Fruit fly (Drosophila melanogaster) whole organism, embryonic: ENCODE data around the gene SelG.
A peak's percentile ranks its signal among the peaks of the same experiment; 100 is the strongest.

Experiments used
- B-H2 ChIP-seq: fragments of 200-800 bp; sonication (Bioruptor generic); optimal IDR thresholded peaks from 2 replicates; lab custom pipeline; 2018; ENCODE audit warnings: missing biosample characterization, mild to moderate bottlenecking, missing genetic modification characterization
- BEAF-32 ChIP-seq: fragments of 200-800 bp; sonication (Bioruptor generic); optimal IDR thresholded peaks from 3 replicates; lab custom pipeline; 2017; ENCODE audit warnings: missing biosample characterization, missing genetic modification characterization, mild to moderate bottlenecking, moderate library complexity, missing genetic modification reagents
- Bdp1 ChIP-seq: fragments of 200-800 bp; sonication (Bioruptor generic); optimal IDR thresholded peaks from 3 replicates; lab custom pipeline; 2016; ENCODE audit warnings: missing biosample characterization, missing genetic modification characterization
- CG1024 ChIP-seq: fragments of 200-800 bp; sonication (Bioruptor generic); IDR thresholded peaks from 2 replicates; pipeline ENCODE4 v1.3.6; 2022; ENCODE audit warnings: missing biosample characterization, missing genetic modification characterization
- CG10543 ChIP-seq: fragments of 200-800 bp; sonication (Bioruptor generic); optimal IDR thresholded peaks from 3 replicates; lab custom pipeline; 2017; ENCODE audit warnings: missing biosample characterization, mild to moderate bottlenecking, missing genetic modification characterization, moderate library complexity
- CG14014 ChIP-seq: fragments of 200-800 bp; sonication (Bioruptor generic); IDR thresholded peaks from 2 replicates; pipeline ENCODE4 v1.3.6; 2022; ENCODE audit warnings: missing biosample characterization, missing genetic modification characterization
- CG14710 ChIP-seq: fragments of 200-800 bp; sonication (Bioruptor generic); optimal IDR thresholded peaks from 3 replicates; lab custom pipeline; 2019; ENCODE audit warnings: missing biosample characterization, mild to moderate bottlenecking, missing genetic modification characterization, moderate library complexity
- CG2120 ChIP-seq: fragments of 200-800 bp; sonication (Bioruptor generic); optimal IDR thresholded peaks from 3 replicates; lab custom pipeline; 2016; ENCODE audit warnings: missing biosample characterization, missing genetic modification characterization
- CG30020 ChIP-seq: fragments of 200-800 bp; optimal IDR thresholded peaks from 2 replicates; lab custom pipeline; 2019; ENCODE audit warnings: missing biosample characterization, mild to moderate bottlenecking, missing genetic modification characterization, moderate library complexity
- CG30403 ChIP-seq: fragments of 200-800 bp; sonication (Bioruptor generic); optimal IDR thresholded peaks from 3 replicates; lab custom pipeline; 2016; ENCODE audit warnings: missing biosample characterization, missing genetic modification characterization
- CG7271 ChIP-seq: fragments of 200-800 bp; sonication (Bioruptor generic); optimal IDR thresholded peaks from 2 replicates; lab custom pipeline; 2018; ENCODE audit warnings: missing biosample characterization, mild to moderate bottlenecking, missing genetic modification characterization, moderate library complexity
- CG7357 ChIP-seq: fragments of 200-800 bp; sonication (Bioruptor generic); IDR thresholded peaks from 3 replicates; pipeline ENCODE4 v1.3.6; 2022; ENCODE audit warnings: missing biosample characterization, missing genetic modification characterization
- CG7372 ChIP-seq: fragments of 200-800 bp; sonication (Bioruptor generic); IDR thresholded peaks from 2 replicates; pipeline ENCODE4 v1.3.6; 2022; ENCODE audit warnings: missing biosample characterization, missing genetic modification characterization
- CG8290 ChIP-seq, 3 experiments: fragments of 200-800 bp; sonication (Bioruptor generic); optimal IDR thresholded peaks; 2 replicates each; lab custom pipeline; 2016 to 2019; ENCODE audit warnings: missing biosample characterization in 3 of 3, missing genetic modification characterization in 3 of 3, mild to moderate bottlenecking in 2 of 3, moderate library complexity in 1 of 3
- CG9797 ChIP-seq: fragments of 200-800 bp; sonication (Bioruptor generic); optimal IDR thresholded peaks from 3 replicates; lab custom pipeline; 2018; ENCODE audit warnings: missing biosample characterization, mild to moderate bottlenecking, missing genetic modification characterization
- CTCF ChIP-seq: fragments of 200-800 bp; sonication (Bioruptor generic); optimal IDR thresholded peaks from 2 replicates; lab custom pipeline; 2017; ENCODE audit warnings: missing biosample characterization, mild to moderate bottlenecking, missing genetic modification characterization, moderate library complexity
- Dref ChIP-seq: fragments of 200-800 bp; sonication (Bioruptor generic); IDR thresholded peaks from 2 replicates; pipeline ENCODE4 v1.3.6; 2022; ENCODE audit warnings: missing biosample characterization, missing genetic modification characterization
- Drgx ChIP-seq: fragments of 200-800 bp; sonication (Bioruptor generic); IDR thresholded peaks from 2 replicates; pipeline ENCODE4 v1.3.6; 2022; ENCODE audit warnings: missing biosample characterization, missing genetic modification characterization
- HLH4C ChIP-seq: fragments of 200-800 bp; sonication (Bioruptor generic); IDR thresholded peaks from 3 replicates; pipeline ENCODE4 v1.3.6; 2022; ENCODE audit warnings: missing biosample characterization, missing genetic modification characterization; ENCODE audit not compliant: partially characterized antibody
- HmgZ ChIP-seq: fragments of 200-800 bp; sonication (Bioruptor generic); optimal IDR thresholded peaks from 2 replicates; lab custom pipeline; 2018; ENCODE audit warnings: missing biosample characterization, mild to moderate bottlenecking, missing genetic modification characterization
- Hmx ChIP-seq: fragments of 200-800 bp; sonication (Bioruptor generic); optimal IDR thresholded peaks from 2 replicates; lab custom pipeline; 2016; ENCODE audit warnings: missing biosample characterization, missing genetic modification characterization
- MBD-R2 ChIP-seq: fragments of 200-800 bp; sonication (Bioruptor generic); IDR thresholded peaks from 2 replicates; pipeline ENCODE4 v1.3.6; 2022; ENCODE audit warnings: missing biosample characterization, missing genetic modification characterization
- MESR4 ChIP-seq: fragments of 200-800 bp; sonication (Bioruptor generic); optimal IDR thresholded peaks from 2 replicates; lab custom pipeline; 2018; ENCODE audit warnings: missing biosample characterization, mild to moderate bottlenecking, missing genetic modification characterization, moderate library complexity
- Med ChIP-seq: fragments of 200-800 bp; sonication (Bioruptor generic); peaks from one replicate; lab custom pipeline; 2016; ENCODE audit warnings: missing biosample characterization, missing genetic modification characterization, mild to moderate bottlenecking, inconsistent platforms, moderate library complexity
- Oaz ChIP-seq: fragments of 200-800 bp; sonication (Bioruptor generic); IDR thresholded peaks from 2 replicates; pipeline ENCODE4 v1.3.6; 2022; ENCODE audit warnings: missing biosample characterization, missing genetic modification characterization
- Ptx1 ChIP-seq: fragments of 200-800 bp; sonication (Bioruptor generic); IDR thresholded peaks from 2 replicates; pipeline ENCODE4 v1.3.6; 2022; ENCODE audit warnings: missing biosample characterization, missing genetic modification characterization
- Rfx ChIP-seq: fragments of 200-800 bp; sonication (Bioruptor generic); IDR thresholded peaks from 2 replicates; pipeline ENCODE4 v1.3.6; 2022; ENCODE audit warnings: missing biosample characterization, missing genetic modification characterization
- Sry-δ ChIP-seq: fragments of 200-800 bp; sonication (Bioruptor generic); optimal IDR thresholded peaks from 2 replicates; lab custom pipeline; 2016; ENCODE audit warnings: missing biosample characterization, missing genetic modification characterization
- aop ChIP-seq: fragments of 200-800 bp; sonication (Bioruptor generic); IDR thresholded peaks from 2 replicates; pipeline ENCODE4 v1.3.6; 2022; ENCODE audit warnings: missing biosample characterization, missing genetic modification characterization
- bsh ChIP-seq, 2 experiments: fragments of 200-800 bp; sonication (Bioruptor generic); optimal IDR thresholded peaks; 2 replicates each; lab custom pipeline; 2017 to 2018; ENCODE audit warnings: mild to moderate bottlenecking in 2 of 2, missing biosample characterization in 2 of 2, missing genetic modification characterization in 2 of 2, moderate library complexity in 1 of 2
- cato ChIP-seq: fragments of 200-800 bp; sonication (Bioruptor generic); optimal IDR thresholded peaks from 2 replicates; lab custom pipeline; 2016; ENCODE audit warnings: missing biosample characterization, missing genetic modification characterization, borderline replicate concordance
- crp ChIP-seq, 2 experiments: fragments of 200-800 bp; sonication (Bioruptor generic); optimal IDR thresholded peaks; 2 replicates in 1 of 2; 3 replicates in 1 of 2; lab custom pipeline; 2017; ENCODE audit warnings: missing biosample characterization in 2 of 2, missing genetic modification characterization in 2 of 2, mild to moderate bottlenecking in 1 of 2, moderate library complexity in 1 of 2
- disco-r ChIP-seq: fragments of 200-800 bp; sonication (Bioruptor generic); optimal IDR thresholded peaks from 2 replicates; lab custom pipeline; 2016; ENCODE audit warnings: missing biosample characterization, missing genetic modification characterization
- dm ChIP-seq: fragments of 200-800 bp; sonication (Bioruptor generic); optimal IDR thresholded peaks from 3 replicates; lab custom pipeline; 2016; ENCODE audit warnings: missing biosample characterization, missing genetic modification characterization
- dysf ChIP-seq: fragments of 200-800 bp; sonication (Bioruptor generic); IDR thresholded peaks from 3 replicates; pipeline ENCODE4 v1.3.6; 2022; ENCODE audit warnings: missing biosample characterization, missing genetic modification characterization
- ewg ChIP-seq: fragments of 200-800 bp; sonication (Bioruptor generic); optimal IDR thresholded peaks from 3 replicates; lab custom pipeline; 2017; ENCODE audit warnings: mild to moderate bottlenecking, missing biosample characterization, missing genetic modification reagents, missing genetic modification characterization
- gfzf ChIP-seq: fragments of 200-800 bp; sonication (Bioruptor generic); optimal IDR thresholded peaks from 2 replicates; lab custom pipeline; 2016; ENCODE audit warnings: missing biosample characterization, mild to moderate bottlenecking, missing genetic modification characterization, moderate library complexity
- gro ChIP-seq: fragments of 200-800 bp; sonication (Bioruptor generic); optimal IDR thresholded peaks from 2 replicates; lab custom pipeline; 2016; ENCODE audit warnings: missing biosample characterization, missing genetic modification characterization
- inv ChIP-seq: fragments of 200-800 bp; sonication (Bioruptor generic); IDR thresholded peaks from 2 replicates; pipeline ENCODE4 v1.3.6; 2022; ENCODE audit warnings: missing biosample characterization, missing genetic modification characterization; ENCODE audit not compliant: partially characterized antibody
- lola ChIP-seq, 3 experiments: fragments of >200 bp in 2 of 3; fragments of 200-800 bp in 1 of 3; sonication (Bioruptor generic) in 1 of 3; optimal IDR thresholded peaks; 2 replicates each; lab custom pipeline; 2017 to 2019; ENCODE audit warnings: missing biosample characterization in 3 of 3, missing genetic modification characterization in 3 of 3, mild to moderate bottlenecking in 1 of 3, moderate library complexity in 1 of 3
- nau ChIP-seq: fragments of 200-800 bp; sonication (Bioruptor generic); optimal IDR thresholded peaks from 3 replicates; lab custom pipeline; 2017; ENCODE audit warnings: missing biosample characterization, mild to moderate bottlenecking, missing genetic modification characterization, missing genetic modification reagents
- onecut ChIP-seq: fragments of 200-800 bp; sonication (Bioruptor generic); IDR thresholded peaks from 2 replicates; pipeline ENCODE4 v1.3.6; 2022; ENCODE audit warnings: missing biosample characterization, missing genetic modification characterization
- pfk ChIP-seq: fragments of 200-800 bp; sonication (Bioruptor generic); optimal IDR thresholded peaks from 2 replicates; lab custom pipeline; 2018; ENCODE audit warnings: missing biosample characterization, mild to moderate bottlenecking, missing genetic modification characterization, moderate library complexity
- phol ChIP-seq: fragments of 200-800 bp; sonication (Bioruptor generic); optimal IDR thresholded peaks from 3 replicates; lab custom pipeline; 2018; ENCODE audit warnings: missing biosample characterization, mild to moderate bottlenecking, missing genetic modification characterization, moderate library complexity
- slbo ChIP-seq: fragments of 200-800 bp; sonication (Bioruptor generic); IDR thresholded peaks from 2 replicates; pipeline ENCODE4 v1.3.6; 2022; ENCODE audit warnings: missing biosample characterization, missing genetic modification characterization
- ssp ChIP-seq: fragments of 200-800 bp; sonication (Bioruptor generic); IDR thresholded peaks from 2 replicates; pipeline ENCODE4 v1.3.6; 2022; ENCODE audit warnings: missing biosample characterization, missing genetic modification characterization
- stwl ChIP-seq: fragments of 200-800 bp; sonication (Bioruptor generic); optimal IDR thresholded peaks from 3 replicates; lab custom pipeline; 2018; ENCODE audit warnings: missing biosample characterization, mild to moderate bottlenecking, missing genetic modification characterization, moderate library complexity
- sug ChIP-seq: fragments of 200-800 bp; optimal IDR thresholded peaks from 2 replicates; lab custom pipeline; 2019; ENCODE audit warnings: missing biosample characterization, mild to moderate bottlenecking, missing genetic modification characterization, moderate library complexity
- tna ChIP-seq: fragments of 200-800 bp; sonication (Bioruptor generic); IDR thresholded peaks from 2 replicates; pipeline ENCODE4 v1.3.6; 2022; ENCODE audit warnings: missing biosample characterization, missing genetic modification characterization; ENCODE audit not compliant: partially characterized antibody
- trem ChIP-seq: fragments of 200-800 bp; optimal IDR thresholded peaks from 3 replicates; lab custom pipeline; 2019; ENCODE audit warnings: missing biosample characterization, mild to moderate bottlenecking, missing genetic modification characterization, moderate library complexity
- wek ChIP-seq: fragments of 200-800 bp; sonication (Bioruptor generic); optimal IDR thresholded peaks from 3 replicates; lab custom pipeline; 2018; ENCODE audit warnings: missing biosample characterization, mild to moderate bottlenecking, missing genetic modification characterization, moderate library complexity

The SelG gene

DNA sequence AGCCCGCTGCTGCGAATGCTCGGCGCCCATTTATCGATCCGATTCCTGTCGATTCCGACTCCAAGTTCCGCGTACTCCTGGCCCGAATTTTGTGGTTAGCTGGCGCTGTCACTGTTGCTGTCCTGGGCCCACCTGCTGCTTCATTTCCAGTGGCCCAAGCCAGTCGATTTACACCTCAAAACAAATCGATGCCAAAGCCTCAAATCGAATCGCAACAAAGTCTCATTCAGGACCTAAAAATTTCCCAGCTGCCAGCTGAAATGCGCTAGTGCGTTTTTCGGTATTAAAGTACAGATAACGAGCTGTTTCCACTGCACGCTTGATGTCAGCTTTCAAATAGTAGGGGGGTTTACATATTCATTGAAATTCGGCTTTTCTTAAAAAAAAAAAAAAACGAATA, 14.6 kb upstream of the SelG start, which contains the start of gene BORCS5 (continued):
- peak; percentile 80 for TF ChIP-seq wek (GFP tag; lab: Kevin White, UChicago)
- 0 out of 2 replicates have a peak, but pooled peaks have one; percentile 11 for TF ChIP-seq Rfx
- TF ChIP-seq gfzf (GFP tag; lab: Kevin White, UChicago): peak; percentile 77
- peak; percentile 30 for TF ChIP-seq phol
- peak; percentile 46 for TF ChIP-seq slbo
- TF ChIP-seq CG9797 (GFP tag; lab: Kevin White, UChicago): peak; percentile 15
- TF ChIP-seq CG7372 (GFP tag; lab: Robert Waterston, UW): no peak
- TF ChIP-seq Ptx1 (GFP tag; lab: Robert Waterston, UW): 0 out of 2 replicates have a peak, but pooled peaks have one; percentile 13
- TF ChIP-seq crp (GFP tag; optimal IDR thresholded peaks at IDR 0.05; lab: Kevin White, UChicago): peak in 1 of 2 experiments; percentile 54
- TF ChIP-seq lola (GFP tag; optimal IDR thresholded peaks at IDR 0.05; lab: Kevin White, UChicago): peak in 1 of 3 experiments; percentile 81
- TF ChIP-seq CG2120: peak; percentile 1
- TF ChIP-seq cato (GFP tag; lab: Kevin White, UChicago): no peak
- TF ChIP-seq MESR4: peak; percentile 71
- peak; percentile 70 for TF ChIP-seq onecut (GFP tag; lab: Robert Waterston, UW)
- TF ChIP-seq CG1024 (GFP tag; lab: Robert Waterston, UW): peak; percentile 47
- TF ChIP-seq trem (tag; lab: Kevin White, UChicago): peak; percentile 2
- no peak for TF ChIP-seq Hmx
- TF ChIP-seq disco-r (GFP tag; lab: Kevin White, UChicago): no peak
- TF ChIP-seq ssp (GFP tag; lab: Robert Waterston, UW): peak; percentile 96
- peak; percentile 33 for TF ChIP-seq CG30403 (GFP tag; lab: Kevin White, UChicago)
- peak; percentile 30 for TF ChIP-seq CG14710 (tag; lab: Kevin White, UChicago)
- TF ChIP-seq CG30020 (tag; lab: Kevin White, UChicago): peak; percentile 78
- peak; percentile 90 for TF ChIP-seq CG7357 (GFP tag; lab: Robert Waterston, UW)
- TF ChIP-seq CG7271 (tag; lab: Kevin White, UChicago): no peak
- TF ChIP-seq B-H2 (GFP tag; lab: Kevin White, UChicago): no peak
- TF ChIP-seq tna: no peak
- peak; percentile 41 for TF ChIP-seq stwl (tag; lab: Kevin White, UChicago)
- no peak for TF ChIP-seq CG8290 (GFP tag; optimal IDR thresholded peaks at IDR 0.05; lab: Kevin White, UChicago)
- TF ChIP-seq CG8290 (tag; optimal IDR thresholded peaks at IDR 0.05; lab: Kevin White, UChicago): no peak
- peak in 1 of 2 experiments; percentile 8 for TF ChIP-seq bsh (GFP tag; optimal IDR thresholded peaks at IDR 0.05; lab: Kevin White, UChicago)
- TF ChIP-seq BEAF-32 (GFP tag; lab: Kevin White, UChicago): peak; percentile 33
- 0 out of 3 replicates have a peak, but pooled peaks have one; percentile 15 for TF ChIP-seq dysf (GFP tag; lab: Robert Waterston, UW)
- TF ChIP-seq MBD-R2 (GFP tag; lab: Robert Waterston, UW): peak; percentile 72
- no peak for TF ChIP-seq inv (GFP tag; lab: Robert Waterston, UW)
- TF ChIP-seq Sry-δ: peak; percentile 43
- TF ChIP-seq Drgx (GFP tag; lab: Robert Waterston, UW): no peak

DNA sequence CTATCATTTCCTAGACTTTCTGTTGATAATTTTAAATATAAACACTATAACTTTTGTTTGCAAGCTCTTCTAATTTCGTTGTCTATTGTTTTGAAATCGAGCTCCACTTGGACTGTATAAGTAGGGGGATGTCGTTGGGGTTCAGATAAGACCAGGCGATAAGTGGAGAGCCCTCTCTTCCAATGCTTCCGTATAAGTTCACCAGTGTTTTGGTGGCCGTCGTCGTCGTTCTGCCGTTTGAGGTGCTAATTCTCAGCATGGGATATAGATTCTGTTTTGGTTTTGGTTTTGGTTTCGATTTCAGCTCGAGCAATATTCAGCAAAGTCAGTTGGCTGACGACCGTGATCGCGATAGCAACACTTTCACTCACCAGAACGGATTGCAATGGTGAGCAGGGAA, 14.0 kb upstream of the SelG start, which contains the start of gene CG15739:
TSS of gene CG15739 (plus strand) at position 204 of the 400 bp plus-strand sequence.
- TF ChIP-seq ewg: no peak
- TF ChIP-seq HLH4C (GFP tag; lab: Robert Waterston, UW): no peak
- no peak for TF ChIP-seq pfk
- TF ChIP-seq dm (GFP tag; lab: Kevin White, UChicago): no peak
- no peak for TF ChIP-seq Bdp1 (GFP tag; lab: Kevin White, UChicago)
- TF ChIP-seq Med: peak; percentile 74
- TF ChIP-seq CTCF: no peak
- TF ChIP-seq gro (GFP tag; lab: Kevin White, UChicago): no peak
- peak; percentile 75 for TF ChIP-seq sug
- no peak for TF ChIP-seq CG14014 (GFP tag; lab: Robert Waterston, UW)
- TF ChIP-seq CG10543 (GFP tag; lab: Kevin White, UChicago): no peak
- TF ChIP-seq HmgZ: no peak
- no peak for TF ChIP-seq Oaz
- TF ChIP-seq CG30403 (GFP tag; lab: Kevin White, UChicago): no peak
- no peak for TF ChIP-seq CG7271 (tag; lab: Kevin White, UChicago)
- 0 out of 2 replicates have a peak, but pooled peaks have one; percentile 7 for TF ChIP-seq Dref (GFP tag; lab: Robert Waterston, UW)
- TF ChIP-seq aop: no peak
- TF ChIP-seq nau (GFP tag; lab: Kevin White, UChicago): no peak
